Fruit fly (Drosophila melanogaster): ENCODE data around the gene rept.
A peak's percentile ranks its signal among the peaks of the same experiment; 100 is the strongest.

rept gene

dm6 chr3L:19264141-19264487, 9.0 kb downstream of the rept start, which contains the start of gene Max:
TSS of gene Max (minus strand) at chr3L:19264184.
- TF ChIP-seq Dll (optimal IDR thresholded peaks at IDR 0.05) (no peak), psq (optimal IDR thresholded peaks at IDR 0.05) (no peak), EcR (GFP tag; optimal IDR thresholded peaks at IDR 0.05) (no peak), CG8478 (optimal IDR thresholded peaks at IDR 0.05) (no peak), usp (GFP tag; optimal IDR thresholded peaks at IDR 0.05) (no peak), pan (optimal IDR thresholded peaks at IDR 0.05) (no peak)

- TF ChIP-seq EcR (GFP tag; optimal IDR thresholded peaks at IDR 0.05): no peak
- TF ChIP-seq Dll (optimal IDR thresholded peaks at IDR 0.05): no peak
- no peak for TF ChIP-seq usp (GFP tag; optimal IDR thresholded peaks at IDR 0.05)
- TF ChIP-seq pan (optimal IDR thresholded peaks at IDR 0.05): no peak
- TF ChIP-seq CG8478 (optimal IDR thresholded peaks at IDR 0.05): no peak
- no peak for TF ChIP-seq psq (optimal IDR thresholded peaks at IDR 0.05)
Observed at dm6 chr3L:19265761-19266160, 10.6 kb downstream of the rept start, which contains the start of gene CG45081. TSS of gene CG45081 (plus strand) at chr3L:19266061.

dm6 chr3L:19268720-19269401, 13.7 kb downstream of the rept start, which contains the start of the genes Aldh7A1 and CG14085:
TSS of gene Aldh7A1 (minus strand) at chr3L:19268913.
TSS of gene CG14085 (plus strand) at chr3L:19269351.
- TF ChIP-seq psq (optimal IDR thresholded peaks at IDR 0.05): no peak
- TF ChIP-seq pan (optimal IDR thresholded peaks at IDR 0.05): no peak
- no peak for TF ChIP-seq usp (GFP tag; optimal IDR thresholded peaks at IDR 0.05)
- TF ChIP-seq EcR (GFP tag; optimal IDR thresholded peaks at IDR 0.05): no peak
- TF ChIP-seq CG8478 (optimal IDR thresholded peaks at IDR 0.05): no peak
- no peak for TF ChIP-seq Dll (optimal IDR thresholded peaks at IDR 0.05)

dm6 chr3L:19270542-19270941, 15.4 kb downstream of the rept start, which contains the start of gene CG14088:
TSS of gene CG14088 (minus strand) at chr3L:19270642.
- no peak for TF ChIP-seq usp (GFP tag; optimal IDR thresholded peaks at IDR 0.05)
- no peak for TF ChIP-seq CG8478 (optimal IDR thresholded peaks at IDR 0.05)
- no peak for TF ChIP-seq psq (optimal IDR thresholded peaks at IDR 0.05)
- TF ChIP-seq EcR (GFP tag; optimal IDR thresholded peaks at IDR 0.05): no peak
- no peak for TF ChIP-seq pan (optimal IDR thresholded peaks at IDR 0.05)
- TF ChIP-seq Dll (optimal IDR thresholded peaks at IDR 0.05): no peak

- no peak for TF ChIP-seq EcR (GFP tag; optimal IDR thresholded peaks at IDR 0.05)
- no peak for TF ChIP-seq Dll (optimal IDR thresholded peaks at IDR 0.05)
- no peak for TF ChIP-seq usp (GFP tag; optimal IDR thresholded peaks at IDR 0.05)
- no peak for TF ChIP-seq psq (optimal IDR thresholded peaks at IDR 0.05)
- no peak for TF ChIP-seq CG8478 (optimal IDR thresholded peaks at IDR 0.05)
Observed at dm6 chr3L:19275491-19275890, 20.4 kb downstream of the rept start, which contains the start of gene CG14086. TSS of gene CG14086 (plus strand) at chr3L:19275791.

- no peak for TF ChIP-seq CG8478 (optimal IDR thresholded peaks at IDR 0.05)
- TF ChIP-seq psq (optimal IDR thresholded peaks at IDR 0.05): no peak
- no peak for TF ChIP-seq pan (optimal IDR thresholded peaks at IDR 0.05)
- TF ChIP-seq Dll (optimal IDR thresholded peaks at IDR 0.05): no peak
- no peak for TF ChIP-seq usp (GFP tag; optimal IDR thresholded peaks at IDR 0.05)
- TF ChIP-seq EcR (GFP tag; optimal IDR thresholded peaks at IDR 0.05): no peak
Observed at dm6 chr3L:19280283-19280682, 25.1 kb downstream of the rept start.

dm6 chr3L:19280700-19281099, 25.6 kb downstream of the rept start, which contains the start of gene CG14089:
TSS of gene CG14089 (minus strand) at chr3L:19280800.
- TF ChIP-seq Dll (optimal IDR thresholded peaks at IDR 0.05): no peak
- TF ChIP-seq CG8478 (optimal IDR thresholded peaks at IDR 0.05): no peak
- no peak for TF ChIP-seq pan (optimal IDR thresholded peaks at IDR 0.05)
- TF ChIP-seq usp (GFP tag; optimal IDR thresholded peaks at IDR 0.05): no peak
- TF ChIP-seq psq (optimal IDR thresholded peaks at IDR 0.05): no peak
- TF ChIP-seq EcR (GFP tag; optimal IDR thresholded peaks at IDR 0.05): no peak

- TF ChIP-seq usp (GFP tag; optimal IDR thresholded peaks at IDR 0.05): no peak
- TF ChIP-seq Dll (optimal IDR thresholded peaks at IDR 0.05): no peak
- TF ChIP-seq CG8478 (optimal IDR thresholded peaks at IDR 0.05): no peak
- TF ChIP-seq psq (optimal IDR thresholded peaks at IDR 0.05): no peak
- no peak for TF ChIP-seq EcR (GFP tag; optimal IDR thresholded peaks at IDR 0.05)
- TF ChIP-seq pan (optimal IDR thresholded peaks at IDR 0.05): no peak
Observed at dm6 chr3L:19288395-19288969, 33.3 kb downstream of the rept start.

- TF ChIP-seq usp (GFP tag; optimal IDR thresholded peaks at IDR 0.05) (no peak), EcR (GFP tag; optimal IDR thresholded peaks at IDR 0.05) (no peak), CG8478 (optimal IDR thresholded peaks at IDR 0.05) (no peak)
Observed at dm6 chr3L:19289411-19289810, 34.3 kb downstream of the rept start.

- TF ChIP-seq pan (optimal IDR thresholded peaks at IDR 0.05) (no peak), EcR (GFP tag; optimal IDR thresholded peaks at IDR 0.05) (no peak), usp (GFP tag; optimal IDR thresholded peaks at IDR 0.05) (no peak), CG8478 (optimal IDR thresholded peaks at IDR 0.05) (no peak), psq (optimal IDR thresholded peaks at IDR 0.05) (no peak)
Observed at dm6 chr3L:19291465-19292413, 36.6 kb downstream of the rept start.

dm6 chr3L:19292440-19293175, 37.5 kb downstream of the rept start, which contains the start of gene Gbs-76A:
TSS of gene Gbs-76A (minus strand) at chr3L:19292766.
- TF ChIP-seq usp (GFP tag; optimal IDR thresholded peaks at IDR 0.05) (no peak), Dll (optimal IDR thresholded peaks at IDR 0.05) (peak; percentile 64), pan (optimal IDR thresholded peaks at IDR 0.05) (no peak), CG8478 (optimal IDR thresholded peaks at IDR 0.05) (no peak)
